Worm (Caenorhabditis elegans) whole organism, young adult: ENCODE measurements around the gene cest-24.

Experiments used
- B0019.2 ChIP-seq: fragments of 200-800 bp; sonication (Bioruptor generic); conservative IDR thresholded peaks from 2 replicates; pipeline ENCODE4 v1.3.6; 2022; ENCODE audit warnings: missing genetic modification reagents, missing genetic modification characterization, missing compliant biosample characterization
- B0261.1 ChIP-seq: sonication (generic microtip); optimal IDR thresholded peaks from 2 replicates; lab custom pipeline; 2016; ENCODE audit warnings: mild to moderate bottlenecking, missing genetic modification characterization, moderate library complexity, missing compliant biosample characterization
- D2030.7 ChIP-seq: fragments of 200-800 bp; sonication (Bioruptor generic); IDR thresholded peaks from 2 replicates; pipeline ENCODE4 v1.3.6; 2022; ENCODE audit warnings: missing genetic modification reagents, missing genetic modification characterization, missing compliant biosample characterization
- F22D6.2 ChIP-seq: sonication (generic microtip); optimal IDR thresholded peaks from 2 replicates; lab custom pipeline; 2016; ENCODE audit warnings: mild to moderate bottlenecking, missing genetic modification characterization, missing compliant biosample characterization
- F55B11.4 ChIP-seq: sonication (generic microtip); optimal IDR thresholded peaks from 2 replicates; lab custom pipeline; 2016; ENCODE audit warnings: missing compliant biosample characterization, missing genetic modification characterization, borderline replicate concordance; ENCODE audit not compliant: insufficient read depth
- F57A8.1 ChIP-seq: fragments of 200-800 bp; sonication (Bioruptor generic); optimal IDR thresholded peaks from 2 replicates; lab custom pipeline; 2018; ENCODE audit warnings: mild to moderate bottlenecking, missing genetic modification characterization, moderate library complexity, missing compliant biosample characterization
- Y56A3A.18 ChIP-seq: fragments of 200-800 bp; sonication (Bioruptor generic); IDR thresholded peaks from 2 replicates; pipeline ENCODE4 v1.3.6; 2022; ENCODE audit warnings: missing genetic modification reagents, missing genetic modification characterization, missing compliant biosample characterization
- ZK185.1 ChIP-seq: sonication (generic microtip); optimal IDR thresholded peaks from 2 replicates; lab custom pipeline; 2016; ENCODE audit warnings: mild to moderate bottlenecking, missing genetic modification characterization, missing compliant biosample characterization; ENCODE audit not compliant: poor library complexity, severe bottlenecking
- ama-1 ChIP-seq, 3 experiments: fragments of 150-350 bp in 1 of 3; sonication (generic microtip) in 2 of 3; optimal IDR thresholded peaks; 2 replicates each; lab custom pipeline; 2014 to 2018; ENCODE audit warnings: missing biosample characterization in 2 of 3, missing genetic modification characterization in 2 of 3, missing genetic modification reagents in 2 of 3
- aptf-2 ChIP-seq: fragments of 200-800 bp; sonication (Bioruptor generic); conservative IDR thresholded peaks from 2 replicates; pipeline ENCODE4 v1.3.6; 2022; ENCODE audit warnings: missing genetic modification reagents, missing genetic modification characterization, missing compliant biosample characterization
- atf-7 ChIP-seq: sonication (generic microtip); optimal IDR thresholded peaks from 2 replicates; lab custom pipeline; 2017; ENCODE audit warnings: mild to moderate bottlenecking, missing genetic modification characterization, missing compliant biosample characterization
- athp-1 ChIP-seq: sonication (generic microtip); optimal IDR thresholded peaks from 2 replicates; lab custom pipeline; 2017; ENCODE audit warnings: mild to moderate bottlenecking, missing genetic modification characterization, missing compliant biosample characterization
- cebp-1 ChIP-seq, 2 experiments: fragments of 200-800 bp in 1 of 2; sonication (Bioruptor generic) in 1 of 2; sonication (generic microtip) in 1 of 2; IDR thresholded peaks in 1 of 2; optimal IDR thresholded peaks in 1 of 2; 2 replicates each; pipeline versions ENCODE4 v1.3.6 to Lab custom; 2017 to 2022; ENCODE audit warnings: missing compliant biosample characterization in 2 of 2, missing genetic modification characterization in 2 of 2, mild to moderate bottlenecking in 1 of 2, missing genetic modification reagents in 1 of 2, moderate library complexity in 1 of 2
- cebp-2 ChIP-seq: fragments of 200-800 bp; sonication (Bioruptor generic); IDR thresholded peaks from 2 replicates; pipeline ENCODE4 v1.3.6; 2022; ENCODE audit warnings: missing genetic modification characterization, missing compliant biosample characterization
- ceh-27 ChIP-seq: fragments of 200-800 bp; sonication (Bioruptor generic); optimal IDR thresholded peaks from 2 replicates; lab custom pipeline; 2018; ENCODE audit warnings: mild to moderate bottlenecking, missing genetic modification characterization, moderate library complexity, missing compliant biosample characterization
- ceh-58 ChIP-seq: fragments of 200-800 bp; sonication (Bioruptor generic); IDR thresholded peaks from 2 replicates; pipeline ENCODE4 v1.3.6; 2022; ENCODE audit warnings: missing genetic modification characterization, missing compliant biosample characterization
- ceh-79 ChIP-seq: sonication (generic microtip); optimal IDR thresholded peaks from 2 replicates; lab custom pipeline; 2017; ENCODE audit warnings: mild to moderate bottlenecking, missing genetic modification characterization, missing compliant biosample characterization
- efl-1 ChIP-seq: fragments of 150-350 bp; optimal IDR thresholded peaks from 2 replicates; lab custom pipeline; 2014; ENCODE audit warnings: missing biosample characterization, missing genetic modification reagents, missing genetic modification characterization
- egl-18 ChIP-seq: fragments of 200-800 bp; sonication (Bioruptor generic); IDR thresholded peaks from 2 replicates; pipeline ENCODE4 v1.3.6; 2022; ENCODE audit warnings: missing genetic modification reagents, missing genetic modification characterization, missing compliant biosample characterization
- egrh-3 ChIP-seq: fragments of 200-800 bp; sonication (Bioruptor generic); IDR thresholded peaks from 2 replicates; pipeline ENCODE4 v1.3.6; 2022; ENCODE audit warnings: missing genetic modification reagents, missing genetic modification characterization, missing compliant biosample characterization
- ekl-4 ChIP-seq: fragments of 200-800 bp; sonication (Bioruptor generic); IDR thresholded peaks from 2 replicates; pipeline ENCODE4 v1.3.6; 2022; ENCODE audit warnings: missing genetic modification reagents, missing genetic modification characterization, missing compliant biosample characterization
- gei-17 ChIP-seq: fragments of 200-800 bp; sonication (Bioruptor generic); optimal IDR thresholded peaks from 2 replicates; lab custom pipeline; 2018; ENCODE audit warnings: mild to moderate bottlenecking, missing genetic modification characterization, missing compliant biosample characterization
- hsf-1 ChIP-seq: fragments of 200-800 bp; sonication (Bioruptor generic); IDR thresholded peaks from 2 replicates; pipeline ENCODE4 v1.3.6; 2022; ENCODE audit warnings: missing genetic modification reagents, missing genetic modification characterization, missing compliant biosample characterization
- let-526 ChIP-seq: fragments of 200-800 bp; sonication (Bioruptor generic); IDR thresholded peaks from 2 replicates; pipeline ENCODE4 v1.3.6; 2022; ENCODE audit warnings: missing genetic modification reagents, missing genetic modification characterization, missing compliant biosample characterization
- let-607 ChIP-seq, 2 experiments: fragments of 200-800 bp in 1 of 2; sonication (Bioruptor generic) in 1 of 2; sonication (generic microtip) in 1 of 2; optimal IDR thresholded peaks; 2 replicates each; lab custom pipeline; 2016 to 2018; ENCODE audit warnings: mild to moderate bottlenecking in 2 of 2, missing compliant biosample characterization in 2 of 2, missing genetic modification characterization in 2 of 2, moderate library complexity in 2 of 2, missing genotype in 1 of 2
- lin-26 ChIP-seq: fragments of 200-800 bp; sonication (Bioruptor generic); IDR thresholded peaks from 2 replicates; pipeline ENCODE4 v1.3.6; 2022; ENCODE audit warnings: missing genetic modification reagents, missing genetic modification characterization, missing compliant biosample characterization
- madf-10 ChIP-seq: sonication (generic microtip); optimal IDR thresholded peaks from 2 replicates; lab custom pipeline; 2016; ENCODE audit warnings: mild to moderate bottlenecking, missing genetic modification characterization, missing compliant biosample characterization
- madf-6 ChIP-seq: fragments of 200-800 bp; sonication (Bioruptor generic); IDR thresholded peaks from 2 replicates; pipeline ENCODE4 v1.3.6; 2022; ENCODE audit warnings: missing genetic modification reagents, missing genetic modification characterization, missing compliant biosample characterization
- mxl-1 ChIP-seq: sonication (generic microtip); optimal IDR thresholded peaks from 2 replicates; lab custom pipeline; 2016; ENCODE audit warnings: missing genetic modification characterization, missing compliant biosample characterization
- nfya-1 ChIP-seq: sonication (generic microtip); optimal IDR thresholded peaks from 2 replicates; lab custom pipeline; 2017; ENCODE audit warnings: antibody characterized with exemption, missing compliant biosample characterization, missing genetic modification characterization, borderline replicate concordance; ENCODE audit not compliant: insufficient read depth
- nfyb-1 ChIP-seq: fragments of 200-800 bp; sonication (Bioruptor generic); IDR thresholded peaks from 2 replicates; pipeline ENCODE4 v1.3.6; 2022; ENCODE audit warnings: missing genetic modification reagents, missing genetic modification characterization, missing compliant biosample characterization
- nhr-120 ChIP-seq: fragments of 200-800 bp; sonication (Bioruptor generic); IDR thresholded peaks from 2 replicates; pipeline ENCODE4 v1.3.6; 2022; ENCODE audit warnings: missing genetic modification characterization, missing compliant biosample characterization
- nhr-179 ChIP-seq: sonication (generic microtip); optimal IDR thresholded peaks from 2 replicates; lab custom pipeline; 2016; ENCODE audit warnings: mild to moderate bottlenecking, missing genetic modification characterization, missing compliant biosample characterization
- nhr-27 ChIP-seq: fragments of 200-800 bp; sonication (Bioruptor generic); optimal IDR thresholded peaks from 2 replicates; lab custom pipeline; 2018; ENCODE audit warnings: mild to moderate bottlenecking, missing genetic modification characterization, moderate library complexity, missing compliant biosample characterization
- nhr-90 ChIP-seq: sonication (generic microtip); optimal IDR thresholded peaks from 2 replicates; lab custom pipeline; 2016; ENCODE audit warnings: missing genotype, mild to moderate bottlenecking, missing genetic modification characterization, missing compliant biosample characterization
- pha-4 ChIP-seq: fragments of 150-350 bp; sonication (generic microtip); optimal IDR thresholded peaks from 2 replicates; lab custom pipeline; 2014; ENCODE audit warnings: missing biosample characterization, missing genetic modification reagents, missing genetic modification characterization
- snpc-3.4 ChIP-seq: sonication (generic microtip); optimal IDR thresholded peaks from 2 replicates; lab custom pipeline; 2017; ENCODE audit warnings: missing genetic modification characterization, mild to moderate bottlenecking, missing compliant biosample characterization, antibody characterized with exemption, moderate library complexity, missing genotype, missing genetic modification reagents
- sptf-2 ChIP-seq: fragments of 200-800 bp; sonication (Bioruptor generic); optimal IDR thresholded peaks from 2 replicates; lab custom pipeline; 2018; ENCODE audit warnings: mild to moderate bottlenecking, missing genetic modification characterization, missing compliant biosample characterization
- zfh-2 ChIP-seq: fragments of 200-800 bp; sonication (Bioruptor generic); conservative IDR thresholded peaks from 2 replicates; pipeline ENCODE4 v1.3.6; 2022; ENCODE audit warnings: missing genetic modification reagents, missing genetic modification characterization, missing compliant biosample characterization
- ztf-6 ChIP-seq: fragments of 200-800 bp; sonication (Bioruptor generic); IDR thresholded peaks from 2 replicates; pipeline ENCODE4 v1.3.6; 2022; ENCODE audit warnings: missing genetic modification reagents, missing genetic modification characterization, missing compliant biosample characterization

Gene cest-24

ce11 chrV:6326394-6326793, 9.7 kb downstream of the cest-24 start (continued):
- TF ChIP-seq D2030.7 (GFP tag; lab: Robert Waterston, UW) (no peak), pha-4 (tag; lab: Kevin White, UChicago) (no peak), cebp-1 (GFP tag; IDR thresholded peaks at IDR 0.05; lab: Robert Waterston, UW) (0 out of 2 replicates have a peak, but pooled peaks have one; percentile 19), cebp-1 (tag; optimal IDR thresholded peaks at IDR 0.05; lab: Kevin White, UChicago) (peak; percentile 27), B0261.1 (tag; lab: Kevin White, UChicago) (no peak), ceh-27 (no peak), egl-18 (GFP tag; lab: Robert Waterston, UW) (no peak), snpc-3.4 (no peak), ztf-6 (GFP tag; lab: Robert Waterston, UW) (no peak), hsf-1 (no peak), madf-6 (no peak), B0019.2 (GFP tag; lab: Robert Waterston, UW) (no peak), atf-7 (tag; lab: Kevin White, UChicago) (peak; percentile 47), let-526 (GFP tag; lab: Robert Waterston, UW) (no peak), ceh-58 (GFP tag; lab: Robert Waterston, UW) (no peak)

- TF ChIP-seq athp-1 (no peak), hsf-1 (no peak), cebp-1 (GFP tag; IDR thresholded peaks at IDR 0.05; lab: Robert Waterston, UW) (no peak), cebp-1 (tag; optimal IDR thresholded peaks at IDR 0.05; lab: Kevin White, UChicago) (no peak), nhr-90 (tag; lab: Kevin White, UChicago) (no peak), pha-4 (tag; lab: Kevin White, UChicago) (no peak), Y56A3A.18 (no peak), zfh-2 (GFP tag; lab: Robert Waterston, UW) (no peak)
Measured at ce11 chrV:6326980-6327379, 10.2 kb downstream of the cest-24 start, which contains the start of gene fbxa-202. TSS of gene fbxa-202 (plus strand) at chrV:6327280.

- TF ChIP-seq sptf-2 = no peak
- TF ChIP-seq ama-1 (optimal IDR thresholded peaks at IDR 0.05; lab: Kevin White, UChicago) = no peak
- TF ChIP-seq ama-1 (GFP tag; optimal IDR thresholded peaks at IDR 0.05; lab: Kevin White, UChicago) = no peak
Measured at ce11 chrV:6328897-6329296, 12.2 kb downstream of the cest-24 start, which contains the start of gene T28C12.2. TSS of gene T28C12.2 (plus strand) at chrV:6329197.

- no peak for TF ChIP-seq nfyb-1 (GFP tag; lab: Robert Waterston, UW)
Measured at ce11 chrV:6331607-6332006, 14.9 kb downstream of the cest-24 start, which contains the start of gene T28C12.1. TSS of gene T28C12.1 (plus strand) at chrV:6331907.

ce11 chrV:6335226-6335625, 18.5 kb downstream of the cest-24 start:
- TF ChIP-seq F22D6.2 (tag; lab: Kevin White, UChicago) = no peak
- peak; percentile 91 for TF ChIP-seq mxl-1 (tag; lab: Kevin White, UChicago)
- TF ChIP-seq cebp-2 (GFP tag; lab: Robert Waterston, UW) = peak; percentile 85
- 0 out of 2 replicates have a peak, but pooled peaks have one; percentile 74 for TF ChIP-seq nhr-120 (GFP tag; lab: Robert Waterston, UW)
- peak; percentile 76 for TF ChIP-seq B0261.1 (tag; lab: Kevin White, UChicago)
- TF ChIP-seq egrh-3 = peak; percentile 34; the same call in 1 of the 2 replicates
- TF ChIP-seq efl-1 (GFP tag; lab: Kevin White, UChicago) = no peak
- TF ChIP-seq gei-17 (GFP tag; lab: Kevin White, UChicago) = no peak
- TF ChIP-seq ZK185.1 (tag; lab: Kevin White, UChicago) = peak; percentile 47
- peak; percentile 16 to 34 for TF ChIP-seq let-607 (tag; optimal IDR thresholded peaks at IDR 0.05; lab: Kevin White, UChicago)
- TF ChIP-seq nfyb-1 (GFP tag; lab: Robert Waterston, UW) = peak; percentile 64; the same call in 1 of the 2 replicates
- peak; percentile 60 for TF ChIP-seq madf-10
- peak; percentile 75 for TF ChIP-seq ceh-79 (tag; lab: Kevin White, UChicago)
- no peak for TF ChIP-seq F55B11.4 (tag; lab: Kevin White, UChicago)
- peak; percentile 85 for TF ChIP-seq F57A8.1 (GFP tag; lab: Kevin White, UChicago)
- TF ChIP-seq nhr-27 (tag; lab: Kevin White, UChicago) = peak; percentile 83
- TF ChIP-seq ekl-4 (GFP tag; lab: Robert Waterston, UW) = 0 out of 2 replicates have a peak, but pooled peaks have one; percentile 59
- TF ChIP-seq nhr-179 = no peak
- TF ChIP-seq lin-26 (GFP tag; lab: Robert Waterston, UW) = peak; percentile 93
- TF ChIP-seq aptf-2 (GFP tag; lab: Robert Waterston, UW) = no peak
- no peak for TF ChIP-seq nfya-1 (tag; lab: Kevin White, UChicago)
